Worm (Caenorhabditis elegans) whole organism, L2 larva: ENCODE results near the gene F26H11.8.

ENCODE experiments used
- Y55F3AM.14 ChIP-seq: fragments of 200-800 bp; sonication (Bioruptor generic); optimal IDR thresholded peaks from 2 replicates; lab custom pipeline; 2018; ENCODE audit warnings: mild to moderate bottlenecking, missing genetic modification characterization, missing compliant biosample characterization
- ama-1 ChIP-seq: fragments of 150-350 bp; optimal IDR thresholded peaks from 2 replicates; lab custom pipeline; 2018; ENCODE audit warnings: inconsistent platforms
- blmp-1 ChIP-seq: sonication (generic microtip); optimal IDR thresholded peaks from 2 replicates; lab custom pipeline; 2017; ENCODE audit warnings: missing genetic modification characterization, mild to moderate bottlenecking, missing compliant biosample characterization, antibody characterized with exemption, moderate library complexity; ENCODE audit not compliant: insufficient read depth
- crh-2 ChIP-seq: sonication (generic microtip); optimal IDR thresholded peaks from 2 replicates; lab custom pipeline; 2017; ENCODE audit warnings: missing biosample characterization, missing genetic modification characterization
- egl-27 ChIP-seq: sonication (generic microtip); optimal IDR thresholded peaks from 3 replicates; lab custom pipeline; 2017; ENCODE audit warnings: missing biosample characterization, missing genetic modification reagents, missing genetic modification characterization
- elt-3 ChIP-seq: sonication (generic microtip); optimal IDR thresholded peaks from 2 replicates; lab custom pipeline; 2017; ENCODE audit warnings: missing biosample characterization, missing genetic modification characterization
- lsy-2 ChIP-seq, 2 experiments: fragments of 150-350 bp in 1 of 2; sonication (generic microtip) in 1 of 2; optimal IDR thresholded peaks; 2 replicates each; lab custom pipeline; 2014 to 2017; ENCODE audit warnings: missing biosample characterization in 2 of 2, missing genetic modification characterization in 2 of 2
- mdl-1 ChIP-seq, 2 experiments: fragments of 150-350 bp in 1 of 2; sonication (generic microtip) in 1 of 2; optimal IDR thresholded peaks; 2 replicates each; lab custom pipeline; 2017; ENCODE audit warnings: missing biosample characterization in 2 of 2, missing genetic modification characterization in 2 of 2
- nhr-11 ChIP-seq: fragments of 150-350 bp; optimal IDR thresholded peaks from 2 replicates; lab custom pipeline; 2014; ENCODE audit warnings: missing biosample characterization, missing genetic modification characterization
- nhr-77 ChIP-seq: fragments of 150-350 bp; optimal IDR thresholded peaks from 2 replicates; lab custom pipeline; 2014; ENCODE audit warnings: missing biosample characterization, missing genetic modification characterization
- snpc-4 ChIP-seq: fragments of 150-350 bp; optimal IDR thresholded peaks from 2 replicates; lab custom pipeline; 2014; ENCODE audit warnings: missing biosample characterization, missing genetic modification characterization
- zag-1 ChIP-seq: fragments of 150-350 bp; optimal IDR thresholded peaks from 2 replicates; lab custom pipeline; 2014; ENCODE audit warnings: missing biosample characterization, missing genetic modification characterization
- ztf-11 ChIP-seq: sonication (generic microtip); optimal IDR thresholded peaks from 2 replicates; lab custom pipeline; 2017; ENCODE audit warnings: missing biosample characterization, missing genetic modification characterization
- ztf-4 ChIP-seq: fragments of 150-350 bp; optimal IDR thresholded peaks from 2 replicates; lab custom pipeline; 2014; ENCODE audit warnings: missing biosample characterization, missing genetic modification characterization

ce11 chrII:14432100-14432499 lies 43.8 kb downstream of the F26H11.8 start:
- TF ChIP-seq nhr-11 (tag; lab: Kevin White, UChicago) = no peak
- no peak for TF ChIP-seq zag-1 (tag; lab: Kevin White, UChicago)
- no peak for TF ChIP-seq elt-3 (tag; lab: Kevin White, UChicago)
- no peak for TF ChIP-seq blmp-1 (tag; lab: Kevin White, UChicago)
- no peak for TF ChIP-seq mdl-1 (tag; optimal IDR thresholded peaks at IDR 0.05; lab: Kevin White, UChicago)
- TF ChIP-seq ztf-4 (tag; lab: Kevin White, UChicago) = no peak
- no peak for TF ChIP-seq ztf-11 (tag; lab: Kevin White, UChicago)
- TF ChIP-seq lsy-2 (tag; optimal IDR thresholded peaks at IDR 0.05; lab: Kevin White, UChicago) = no peak
- no peak for TF ChIP-seq ama-1 (lab: Kevin White, UChicago)
- TF ChIP-seq crh-2 (tag; lab: Kevin White, UChicago) = no peak
- TF ChIP-seq Y55F3AM.14 (GFP tag; lab: Kevin White, UChicago) = no peak
- no peak for TF ChIP-seq nhr-77 (tag; lab: Kevin White, UChicago)
- no peak for TF ChIP-seq snpc-4 (tag; lab: Kevin White, UChicago)
- no peak for TF ChIP-seq egl-27 (tag; lab: Kevin White, UChicago)
